Fruit fly (Drosophila melanogaster): Measurements from ENCODE around the gene CG34170.

Gene CG34170

DNA sequence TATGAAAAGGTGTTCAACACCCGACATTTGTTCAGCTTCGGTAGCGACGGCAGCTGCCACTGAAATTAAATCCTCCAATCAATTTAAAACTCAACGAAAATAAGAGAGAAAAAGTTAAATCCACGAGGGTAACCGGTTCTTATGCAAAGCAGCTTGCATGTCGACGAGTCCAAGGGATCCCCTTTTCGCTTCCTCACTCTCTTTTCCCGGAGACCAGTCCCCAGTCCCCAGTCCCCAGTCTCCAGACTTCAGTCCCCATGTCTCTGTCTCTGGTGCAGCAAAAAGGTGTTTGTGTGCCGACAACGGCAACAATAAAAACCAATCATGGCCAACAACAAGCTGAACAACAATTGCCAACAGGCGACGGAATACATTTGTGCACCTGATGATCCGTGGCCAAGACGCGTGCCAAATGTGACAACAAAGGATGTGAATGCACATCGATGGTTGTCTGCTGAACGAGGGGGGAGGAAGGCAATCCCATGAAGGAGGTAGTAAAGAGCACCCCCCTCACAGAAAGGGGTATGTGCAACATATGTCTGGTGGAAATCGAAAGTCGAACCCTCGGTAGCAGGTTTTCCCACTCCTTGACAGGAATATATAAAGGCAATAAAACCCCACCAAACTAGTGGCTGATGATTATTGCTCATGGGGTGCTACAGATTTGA is 43.4 kb downstream of the CG34170 start:
- TF ChIP-seq fkh (GFP tag; optimal IDR thresholded peaks at IDR 0.05) (no peak), Sox102F (GFP tag; optimal IDR thresholded peaks at IDR 0.05) (peak; percentile 15), Hr38 (GFP tag; optimal IDR thresholded peaks at IDR 0.05) (no peak), ss (GFP tag; optimal IDR thresholded peaks at IDR 0.05) (peak; percentile 8 to 79), vri (GFP tag; optimal IDR thresholded peaks at IDR 0.05) (peak; percentile 31), Eip78C (GFP tag) (peak; percentile 58), Sox15 (GFP tag; optimal IDR thresholded peaks at IDR 0.05) (no peak), Smox (GFP tag; optimal IDR thresholded peaks at IDR 0.05) (no peak), salr (GFP tag; optimal IDR thresholded peaks at IDR 0.05) (no peak), Blimp-1 (GFP tag; optimal IDR thresholded peaks at IDR 0.05) (peak; percentile 52), CG1621 (tag; optimal IDR thresholded peaks at IDR 0.05) (peak; percentile 17), svp (GFP tag) (no peak), Eip75B (GFP tag; optimal IDR thresholded peaks at IDR 0.05) (no peak), CG11902 (GFP tag; optimal IDR thresholded peaks at IDR 0.05) (no peak), dsx (GFP tag; optimal IDR thresholded peaks at IDR 0.05; ENCODE audit: poor library complexity, severe bottlenecking) (peak; percentile 31), Lpt (GFP tag; optimal IDR thresholded peaks at IDR 0.05) (peak; percentile 31), CG6163 (GFP tag; IDR thresholded peaks at IDR 0.05) (peak; percentile 47; the same call in 1 of the 3 replicates), spab (GFP tag; optimal IDR thresholded peaks at IDR 0.05) (no peak)

DNA sequence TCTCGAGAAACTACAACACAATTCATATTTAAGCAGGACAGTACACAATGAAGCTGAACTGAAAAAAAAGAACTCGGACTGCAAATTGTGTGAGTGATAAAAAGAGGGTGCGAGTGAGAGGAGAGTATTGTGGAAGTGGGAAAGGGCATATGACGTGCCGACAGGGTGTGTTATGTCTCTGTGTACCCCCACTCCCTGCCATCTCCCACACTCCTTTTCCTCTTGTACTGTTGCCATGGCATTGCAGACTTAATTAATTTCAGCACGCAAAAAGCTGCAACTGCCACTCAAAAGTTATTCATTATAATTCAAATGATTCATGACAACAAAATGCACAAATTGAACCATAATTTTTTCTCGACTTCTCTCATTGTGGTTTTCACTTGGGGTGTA is 44.3 kb downstream of the CG34170 start:
- TF ChIP-seq ss (GFP tag; optimal IDR thresholded peaks at IDR 0.05): peak in 1 of 2 experiments; percentile 91
- no peak for TF ChIP-seq CG8319 (GFP tag; optimal IDR thresholded peaks at IDR 0.05)
- TF ChIP-seq spab (GFP tag; optimal IDR thresholded peaks at IDR 0.05): no peak

DNA sequence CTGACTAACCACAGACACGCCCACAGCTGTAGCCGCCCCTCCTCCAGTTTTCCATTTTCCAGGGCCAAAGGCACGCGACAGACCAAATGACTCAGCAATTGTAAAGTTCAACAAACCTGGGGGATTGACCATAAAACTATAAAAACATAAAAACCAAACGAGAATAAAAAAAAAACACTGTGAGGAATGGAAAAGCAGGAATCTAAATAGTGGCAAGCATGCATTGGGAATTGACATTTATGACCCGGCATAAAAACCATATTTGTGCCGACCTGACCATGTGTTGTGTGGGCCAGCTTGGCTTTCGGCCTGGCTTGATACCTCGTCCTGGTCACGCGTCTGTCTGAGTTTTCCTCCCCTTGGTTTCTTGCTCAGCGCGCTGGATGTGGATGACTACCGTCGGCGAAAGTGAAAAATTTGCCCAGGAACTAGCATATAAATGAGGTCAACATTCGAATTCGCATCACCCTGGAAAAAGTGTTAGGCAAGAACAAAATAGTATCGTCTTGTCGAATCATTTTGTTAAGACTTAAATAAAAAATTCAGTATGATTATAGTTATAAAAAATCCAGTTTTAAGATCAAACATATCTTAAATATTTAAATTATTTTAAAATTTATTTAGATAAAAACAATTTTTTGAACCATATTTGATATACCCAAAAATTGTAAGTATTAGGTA is 44.8 kb downstream of the CG34170 start:
- TF ChIP-seq Sox15 (GFP tag; optimal IDR thresholded peaks at IDR 0.05): no peak
- TF ChIP-seq Lpt (GFP tag; optimal IDR thresholded peaks at IDR 0.05): no peak
- TF ChIP-seq dac (GFP tag; optimal IDR thresholded peaks at IDR 0.05): no peak
- TF ChIP-seq acj6 (GFP tag; optimal IDR thresholded peaks at IDR 0.05): peak; percentile 5
- TF ChIP-seq CG8119 (GFP tag; IDR thresholded peaks at IDR 0.05): no peak
- peak; percentile 34 for TF ChIP-seq Ets96B (tag; optimal IDR thresholded peaks at IDR 0.05)
- peak; percentile 16 for TF ChIP-seq OdsH (GFP tag; optimal IDR thresholded peaks at IDR 0.05)
- TF ChIP-seq CG6808 (GFP tag; optimal IDR thresholded peaks at IDR 0.05): no peak
- TF ChIP-seq Hr38 (GFP tag; optimal IDR thresholded peaks at IDR 0.05): no peak
- no peak for TF ChIP-seq CG31627 (GFP tag; optimal IDR thresholded peaks at IDR 0.05)
- TF ChIP-seq CG16779 (tag; optimal IDR thresholded peaks at IDR 0.05): no peak
- TF ChIP-seq CG4318 (GFP tag; optimal IDR thresholded peaks at IDR 0.05): no peak
- TF ChIP-seq CG10631 (GFP tag; optimal IDR thresholded peaks at IDR 0.05): peak; percentile 13
- TF ChIP-seq CG8632 (GFP tag; optimal IDR thresholded peaks at IDR 0.05): peak; percentile 14
- TF ChIP-seq CG6163 (GFP tag; IDR thresholded peaks at IDR 0.05): no peak
- peak; percentile 20 for TF ChIP-seq CG3032 (tag; optimal IDR thresholded peaks at IDR 0.05)
- TF ChIP-seq CG7368 (GFP tag; optimal IDR thresholded peaks at IDR 0.05): no peak
- peak; percentile 10 for TF ChIP-seq CG3919 (GFP tag; optimal IDR thresholded peaks at IDR 0.05)
- TF ChIP-seq Eip75B (GFP tag; optimal IDR thresholded peaks at IDR 0.05): no peak
- no peak for TF ChIP-seq CG11902 (GFP tag; optimal IDR thresholded peaks at IDR 0.05)
- no peak for TF ChIP-seq CG11294 (GFP tag; IDR thresholded peaks at IDR 0.05)
- TF ChIP-seq CG10669 (GFP tag; optimal IDR thresholded peaks at IDR 0.05): no peak
- TF ChIP-seq vri (GFP tag; optimal IDR thresholded peaks at IDR 0.05): no peak
- no peak for TF ChIP-seq salr (GFP tag; optimal IDR thresholded peaks at IDR 0.05)
- peak; percentile 13 for TF ChIP-seq CG32006 (GFP tag; optimal IDR thresholded peaks at IDR 0.05)
- peak; percentile 76 for TF ChIP-seq Eip78C (GFP tag)
- peak; percentile 37 for TF ChIP-seq achi (GFP tag; optimal IDR thresholded peaks at IDR 0.05)
- no peak for TF ChIP-seq CG9139 (GFP tag; optimal IDR thresholded peaks at IDR 0.05)

All from whole organism, prepupa.